Fruit fly (Drosophila melanogaster): ENCODE measurements around the gene RpS15Aa.

DNA sequence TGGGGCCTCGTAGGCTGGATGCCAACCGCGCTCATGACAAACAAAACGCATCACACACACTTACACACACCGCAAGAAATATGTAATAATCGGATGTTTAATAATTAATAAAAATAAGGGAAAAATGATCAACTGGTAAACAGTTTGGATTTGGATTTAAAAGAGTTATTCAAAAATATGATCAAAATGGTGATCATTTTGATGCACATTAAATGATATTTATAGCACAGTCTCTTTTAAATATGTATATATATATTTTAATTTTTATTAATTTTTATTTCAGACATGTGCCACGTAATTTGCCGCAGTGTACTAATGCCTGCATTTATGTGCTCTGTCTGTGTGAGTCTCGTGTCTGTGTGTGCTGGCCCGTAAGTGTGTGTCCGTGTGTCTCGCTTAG is 7.8 kb upstream of the RpS15Aa start:
- TF ChIP-seq psq (optimal IDR thresholded peaks at IDR 0.05) (no peak), insv (optimal IDR thresholded peaks at IDR 0.05) (no peak), h (optimal IDR thresholded peaks at IDR 0.05) (no peak), Myc (optimal IDR thresholded peaks at IDR 0.05) (no peak), ttk (optimal IDR thresholded peaks at IDR 0.05) (no peak), Sin3A (optimal IDR thresholded peaks at IDR 0.05) (no peak)

Data from Kc167 (cell line).